Worm (Caenorhabditis elegans): Measurements from ENCODE around the gene F58E2.4.

- no peak for TF ChIP-seq ets-7 (tag; optimal IDR thresholded peaks at IDR 0.05)
- no peak for TF ChIP-seq tbx-37 (GFP tag; conservative IDR thresholded peaks at IDR 0.05)
- TF ChIP-seq F13C5.2 (tag; optimal IDR thresholded peaks at IDR 0.05): no peak
- TF ChIP-seq tbx-11 (GFP tag; IDR thresholded peaks at IDR 0.05): no peak
- no peak for TF ChIP-seq hmg-4 (GFP tag; optimal IDR thresholded peaks at IDR 0.05)
- no peak for TF ChIP-seq sea-1 (GFP tag; conservative IDR thresholded peaks at IDR 0.05)
- TF ChIP-seq ama-1 (optimal IDR thresholded peaks at IDR 0.05): no peak
- TF ChIP-seq pes-1 (GFP tag; IDR thresholded peaks at IDR 0.05): no peak
- TF ChIP-seq flt-1 (GFP tag; IDR thresholded peaks at IDR 0.05): no peak
These were observed 6.6 kb downstream of the F58E2.4 start, which contains the start of gene F58E2.2 for ce11 chrIV:3469742-3470141.
